ENCODE assay signal across 3 fruit fly cellular contexts in genomic region chr2L:1655858-1656257, dm6.
A peak's percentile ranks its signal among the peaks of the same experiment; 100 is the strongest.
TF ChIP-seq lines count a peak whose summit lies in the region.

No protein-coding gene starts in this region.

- no peak for TF ChIP-seq CTCF in whole organism, embryonic (GFP tag; optimal IDR thresholded peaks at IDR 0.05; lab: Kevin White, UChicago)

TF ChIP-seq in whole organism, embryonic, 481 proteins besides CTCF, POLR2A, EP300 and RAD21 (continues in another document):
- peak; percentile 13 for TF ChIP-seq CG18011 (GFP tag; optimal IDR thresholded peaks at IDR 0.05; lab: Kevin White, UChicago)
- peak; percentile 48; the same call in 1 of the 2 replicates for TF ChIP-seq Xrp1 (GFP tag; IDR thresholded peaks at IDR 0.05; lab: Robert Waterston, UW)
- no peak for TF ChIP-seq Doc2 (GFP tag; IDR thresholded peaks at IDR 0.05; lab: Robert Waterston, UW)
- TF ChIP-seq CG12659 (GFP tag; optimal IDR thresholded peaks at IDR 0.05; lab: Kevin White, UChicago): peak; percentile 34
- TF ChIP-seq Lim3 (GFP tag; IDR thresholded peaks at IDR 0.05; lab: Robert Waterston, UW): no peak
- TF ChIP-seq nerfin-2 (GFP tag; IDR thresholded peaks at IDR 0.05; lab: Robert Waterston, UW; ENCODE audit: partially characterized antibody): no peak
- no peak for TF ChIP-seq CG16863 (GFP tag; optimal IDR thresholded peaks at IDR 0.05; lab: Kevin White, UChicago)
- no peak for TF ChIP-seq CG18619 (GFP tag; optimal IDR thresholded peaks at IDR 0.05; lab: Kevin White, UChicago)
- TF ChIP-seq CG31224 (GFP tag; IDR thresholded peaks at IDR 0.05; lab: Robert Waterston, UW): 0 out of 2 replicates have a peak, but pooled peaks have one; percentile 15
- peak; percentile 58; the same call in 1 of the 3 replicates for TF ChIP-seq CG11456 (GFP tag; IDR thresholded peaks at IDR 0.05; lab: Robert Waterston, UW)
- no peak for TF ChIP-seq pnt (GFP tag; optimal IDR thresholded peaks at IDR 0.05; lab: Kevin White, UChicago)
- peak; percentile 54 for TF ChIP-seq gem (tag; optimal IDR thresholded peaks at IDR 0.05; lab: Kevin White, UChicago)
- TF ChIP-seq Ptx1 (GFP tag; IDR thresholded peaks at IDR 0.05; lab: Robert Waterston, UW): peak; percentile 67
- TF ChIP-seq usp (GFP tag; optimal IDR thresholded peaks at IDR 0.05; lab: Kevin White, UChicago): no peak
- peak; percentile 35 for TF ChIP-seq Ssrp (tag; optimal IDR thresholded peaks at IDR 0.05; lab: Kevin White, UChicago)
- TF ChIP-seq tup (GFP tag; optimal IDR thresholded peaks at IDR 0.05; lab: Kevin White, UChicago): no peak
- no peak for TF ChIP-seq pho (GFP tag; optimal IDR thresholded peaks at IDR 0.05; lab: Kevin White, UChicago)
- peak; percentile 44; the same call in 1 of the 3 replicates for TF ChIP-seq tgo (GFP tag; IDR thresholded peaks at IDR 0.05; lab: Robert Waterston, UW)
- peak; percentile 37; the same call in 1 of the 3 replicates for TF ChIP-seq ken (GFP tag; IDR thresholded peaks at IDR 0.05; lab: Robert Waterston, UW)
- TF ChIP-seq maf-S (GFP tag; optimal IDR thresholded peaks at IDR 0.05; lab: Kevin White, UChicago): no peak
- peak; percentile 71 for TF ChIP-seq vvl (GFP tag; IDR thresholded peaks at IDR 0.05; lab: Robert Waterston, UW)
- TF ChIP-seq pum (GFP tag; optimal IDR thresholded peaks at IDR 0.05; lab: Kevin White, UChicago): no peak
- no peak for TF ChIP-seq CG14965 (GFP tag; optimal IDR thresholded peaks at IDR 0.05; lab: Kevin White, UChicago; ENCODE audit: borderline replicate concordance)
- TF ChIP-seq jigr1 (GFP tag; IDR thresholded peaks at IDR 0.05; lab: Robert Waterston, UW): no peak
- TF ChIP-seq fd3F (GFP tag; optimal IDR thresholded peaks at IDR 0.05; lab: Kevin White, UChicago): no peak
- peak; percentile 80 for TF ChIP-seq CG11696 (GFP tag; IDR thresholded peaks at IDR 0.05; lab: Robert Waterston, UW)
- TF ChIP-seq CG1647 (GFP tag; optimal IDR thresholded peaks at IDR 0.05; lab: Kevin White, UChicago): no peak
- peak; percentile 0 for TF ChIP-seq CG13123 (GFP tag; optimal IDR thresholded peaks at IDR 0.05; lab: Kevin White, UChicago)
- TF ChIP-seq CrebB (tag; optimal IDR thresholded peaks at IDR 0.05; lab: Kevin White, UChicago): no peak
- no peak for TF ChIP-seq E2f1 (GFP tag; IDR thresholded peaks at IDR 0.05; lab: Robert Waterston, UW)

TF ChIP-seq in whole organism, prepupa, 60 proteins besides CTCF, POLR2A, EP300 and RAD21:
- TF ChIP-seq Hr4 (GFP tag; optimal IDR thresholded peaks at IDR 0.05; lab: Kevin White, UChicago) (peak; percentile 10), esn (GFP tag; optimal IDR thresholded peaks at IDR 0.05; lab: Kevin White, UChicago) (no peak), fkh (GFP tag; optimal IDR thresholded peaks at IDR 0.05; lab: Kevin White, UChicago) (no peak), CG3919 (GFP tag; optimal IDR thresholded peaks at IDR 0.05; lab: Kevin White, UChicago) (peak; percentile 0), CG31627 (GFP tag; optimal IDR thresholded peaks at IDR 0.05; lab: Kevin White, UChicago) (no peak), Met (GFP tag; optimal IDR thresholded peaks at IDR 0.05; lab: Kevin White, UChicago) (no peak), Eip75B (GFP tag; optimal IDR thresholded peaks at IDR 0.05; lab: Kevin White, UChicago) (no peak), achi (GFP tag; optimal IDR thresholded peaks at IDR 0.05; lab: Kevin White, UChicago) (peak; percentile 6), CG10631 (GFP tag; optimal IDR thresholded peaks at IDR 0.05; lab: Kevin White, UChicago) (no peak), CG10669 (GFP tag; optimal IDR thresholded peaks at IDR 0.05; lab: Kevin White, UChicago) (no peak), CG15336 (GFP tag; IDR thresholded peaks at IDR 0.05; lab: Robert Waterston, UW) (peak; percentile 35; the same call in 1 of the 2 replicates), CG8119 (GFP tag; IDR thresholded peaks at IDR 0.05; lab: Robert Waterston, UW) (peak; percentile 31; the same call in 1 of the 3 replicates), CG6163 (GFP tag; IDR thresholded peaks at IDR 0.05; lab: Robert Waterston, UW) (0 out of 3 replicates have a peak, but pooled peaks have one; percentile 8), Eip78C (GFP tag; lab: Kevin White, UChicago) (peak; percentile 61), Hr38 (GFP tag; optimal IDR thresholded peaks at IDR 0.05; lab: Kevin White, UChicago) (no peak), eg (GFP tag; IDR thresholded peaks at IDR 0.05; lab: Robert Waterston, UW) (0 out of 3 replicates have a peak, but pooled peaks have one; percentile 29)

TF ChIP-seq in whole organism, wandering third instar larva, 38 proteins besides CTCF, POLR2A, EP300 and RAD21:
- TF ChIP-seq Dfd (GFP tag; optimal IDR thresholded peaks at IDR 0.05; lab: Kevin White, UChicago) (no peak), tai (GFP tag; optimal IDR thresholded peaks at IDR 0.05; lab: Kevin White, UChicago) (no peak), usp (GFP tag; optimal IDR thresholded peaks at IDR 0.05; lab: Kevin White, UChicago) (no peak), psq (GFP tag; optimal IDR thresholded peaks at IDR 0.05; lab: Kevin White, UChicago) (no peak), Sp1 (GFP tag; optimal IDR thresholded peaks at IDR 0.05; lab: Kevin White, UChicago) (no peak), sv (GFP tag; optimal IDR thresholded peaks at IDR 0.05; lab: Kevin White, UChicago) (peak; percentile 19)

Comparison
In these comparisons a context has a peak if more than half of its experiments do, and no peak if none do; other contexts are left out.
1. Of the 7 proteins assayed by ChIP-seq in both whole organism, embryonic and whole organism, prepupa: peak only in whole organism, embryonic: Sox102F; only in whole organism, prepupa: none; in both: none; in neither: 6.